Fruit fly (Drosophila melanogaster): ENCODE measurements around the gene CG31810.

DNA sequence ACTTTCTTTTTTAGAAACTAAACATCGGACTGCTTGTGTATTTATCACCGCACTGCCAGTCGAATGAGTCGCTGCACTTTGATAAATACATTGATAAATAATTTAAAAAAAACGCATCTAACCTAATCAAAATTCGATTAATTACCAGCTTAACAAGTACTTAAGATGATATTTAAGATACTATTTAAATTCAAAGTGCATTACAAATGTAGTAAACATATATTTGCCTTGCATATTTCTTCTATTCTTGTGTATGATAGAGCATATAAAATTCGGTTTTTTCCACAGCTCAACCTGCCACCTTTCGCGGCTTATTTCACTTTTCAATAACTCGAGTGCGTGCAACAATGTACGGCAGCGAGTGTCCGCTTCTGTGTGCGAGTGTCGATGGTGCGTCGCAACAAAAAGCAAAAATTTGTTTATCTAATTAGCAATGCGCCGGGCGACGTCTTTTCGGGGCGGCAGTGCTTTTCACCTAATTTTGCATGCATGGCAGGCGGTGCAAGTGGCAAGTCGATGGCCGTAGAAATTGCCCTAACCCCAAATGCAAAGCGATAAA is 47.7 kb downstream of the CG31810 start, which contains the start of gene CG13272:
- TF ChIP-seq pan (optimal IDR thresholded peaks at IDR 0.05) = no peak
- no peak for TF ChIP-seq usp (GFP tag; optimal IDR thresholded peaks at IDR 0.05)
- TF ChIP-seq Abd-B (GFP tag; optimal IDR thresholded peaks at IDR 0.05) = no peak
- no peak for TF ChIP-seq psq (GFP tag; optimal IDR thresholded peaks at IDR 0.05)
- no peak for TF ChIP-seq dmrt93B (GFP tag; optimal IDR thresholded peaks at IDR 0.05)
- no peak for TF ChIP-seq Hr78 (GFP tag; optimal IDR thresholded peaks at IDR 0.05)
- no peak for TF ChIP-seq lola (GFP tag; optimal IDR thresholded peaks at IDR 0.05)
- TF ChIP-seq CG32264 (GFP tag; optimal IDR thresholded peaks at IDR 0.05) = no peak
- no peak for TF ChIP-seq rgr (GFP tag; optimal IDR thresholded peaks at IDR 0.05)
- TF ChIP-seq fru (GFP tag; optimal IDR thresholded peaks at IDR 0.05) = no peak
- TF ChIP-seq HLH106 (tag; optimal IDR thresholded peaks at IDR 0.05) = no peak
- TF ChIP-seq ey (GFP tag; optimal IDR thresholded peaks at IDR 0.05) = no peak
- no peak for TF ChIP-seq h (GFP tag; optimal IDR thresholded peaks at IDR 0.05)

All from whole organism, wandering third instar larva.